Worm (Caenorhabditis elegans) whole organism, midembryonic: ENCODE results near the gene ttr-9.

Source experiments
- T22C8.4 ChIP-seq: fragments of 200-800 bp; sonication (Bioruptor generic); IDR thresholded peaks from 2 replicates; pipeline ENCODE4 v1.3.6; 2022; ENCODE audit warnings: missing genetic modification characterization, missing compliant biosample characterization
- cog-1 ChIP-seq: sonication (generic microtip); optimal IDR thresholded peaks from 2 replicates; lab custom pipeline; 2016; ENCODE audit warnings: missing genetic modification characterization, missing compliant biosample characterization
- flt-1 ChIP-seq: fragments of 200-800 bp; sonication (Bioruptor generic); IDR thresholded peaks from 2 replicates; pipeline ENCODE4 v1.3.6; 2022; ENCODE audit warnings: missing genetic modification characterization, missing compliant biosample characterization
- klf-2 ChIP-seq: fragments of 200-800 bp; sonication (Bioruptor generic); conservative IDR thresholded peaks from 2 replicates; pipeline ENCODE4 v1.3.6; 2022; ENCODE audit warnings: missing genetic modification reagents, missing genetic modification characterization, missing compliant biosample characterization
- med-1 ChIP-seq: sonication (generic microtip); optimal IDR thresholded peaks from 2 replicates; lab custom pipeline; 2017; ENCODE audit warnings: missing genetic modification characterization, mild to moderate bottlenecking, missing compliant biosample characterization, antibody characterized with exemption, missing genetic modification reagents; ENCODE audit not compliant: insufficient read depth
- ref-1 ChIP-seq: fragments of 200-800 bp; sonication (Bioruptor generic); conservative IDR thresholded peaks from 2 replicates; pipeline ENCODE4 v1.3.6; 2022; ENCODE audit warnings: missing genetic modification reagents, missing genetic modification characterization, missing compliant biosample characterization
- tab-1 ChIP-seq: fragments of 200-800 bp; sonication (Bioruptor generic); IDR thresholded peaks from 2 replicates; pipeline ENCODE4 v1.3.6; 2022; ENCODE audit warnings: missing genetic modification characterization, missing compliant biosample characterization
- ztf-23 ChIP-seq: fragments of 200-800 bp; sonication (Bioruptor generic); IDR thresholded peaks from 2 replicates; pipeline ENCODE4 v1.3.6; 2022; ENCODE audit warnings: missing genetic modification reagents, missing genetic modification characterization, missing compliant biosample characterization
- ztf-29 ChIP-seq: fragments of 200-800 bp; sonication (Bioruptor generic); IDR thresholded peaks from 2 replicates; pipeline ENCODE4 v1.3.6; 2022; ENCODE audit warnings: missing genetic modification reagents, missing genetic modification characterization, missing compliant biosample characterization

The ttr-9 gene

DNA sequence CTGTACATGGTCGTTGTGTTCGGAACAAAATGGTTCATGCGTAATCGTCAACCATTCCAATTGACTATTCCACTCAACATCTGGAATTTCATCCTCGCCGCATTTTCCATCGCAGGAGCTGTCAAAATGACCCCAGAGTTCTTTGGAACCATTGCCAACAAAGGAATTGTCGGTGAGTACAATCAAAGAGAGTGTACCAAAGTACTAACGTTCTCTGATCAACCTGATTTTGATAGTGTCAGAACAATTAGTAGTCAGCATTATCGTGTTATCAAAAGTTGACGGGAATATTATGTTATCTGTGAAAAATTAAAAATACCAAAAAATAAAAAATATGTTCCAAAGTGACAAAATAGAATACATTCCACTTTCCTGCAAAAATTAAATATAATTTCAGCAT, 20.9 kb upstream of the ttr-9 start:
- TF ChIP-seq tab-1 (no peak), flt-1 (GFP tag; lab: Robert Waterston, UW) (no peak), klf-2 (no peak), cog-1 (no peak), ztf-23 (no peak), ref-1 (GFP tag; lab: Robert Waterston, UW) (no peak), ztf-29 (GFP tag; lab: Robert Waterston, UW) (no peak), med-1 (no peak), T22C8.4 (GFP tag; lab: Robert Waterston, UW) (no peak)

DNA sequence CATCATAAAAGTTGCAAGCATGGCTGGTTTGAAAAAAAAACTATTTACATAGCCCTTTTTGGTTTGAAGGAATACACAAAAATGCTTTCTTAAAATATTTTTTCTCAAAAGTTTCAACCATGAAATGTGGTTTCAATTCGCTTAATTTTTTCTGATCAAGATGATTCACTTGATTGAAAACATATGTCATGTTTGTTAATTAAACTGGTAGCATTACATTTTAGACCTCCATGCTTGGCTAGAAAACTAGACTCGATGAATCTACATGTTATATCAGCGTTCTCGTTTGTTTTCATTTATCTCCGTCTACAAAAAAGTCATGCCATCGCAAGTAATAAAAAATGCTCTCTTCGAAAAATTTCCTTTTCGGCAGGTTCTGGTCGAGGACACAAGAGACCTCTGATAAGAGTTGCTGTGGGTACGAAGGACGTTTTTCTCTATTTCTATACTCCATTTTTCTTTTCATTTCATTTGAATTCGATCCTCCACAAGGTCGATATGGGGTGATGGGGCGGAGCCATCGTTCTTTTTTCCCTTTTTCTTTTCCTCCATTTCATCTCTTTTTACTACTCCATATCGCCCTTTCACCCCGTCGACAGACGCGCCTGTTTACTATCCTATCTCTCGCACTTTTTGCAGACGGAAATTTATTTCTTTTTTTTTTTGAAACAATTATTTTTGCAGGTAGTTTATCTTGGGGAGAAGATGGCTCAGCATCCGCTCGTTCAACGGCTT, 19.7 kb upstream of the ttr-9 start, which contains the start of gene elo-1:
elo-1 (plus strand) TSS at position 685 of the 735 bp plus-strand sequence.
- TF ChIP-seq med-1 (no peak), ztf-29 (GFP tag; lab: Robert Waterston, UW) (no peak), tab-1 (no peak), ref-1 (GFP tag; lab: Robert Waterston, UW) (no peak), flt-1 (GFP tag; lab: Robert Waterston, UW) (no peak), T22C8.4 (GFP tag; lab: Robert Waterston, UW) (no peak), ztf-23 (no peak), klf-2 (no peak), cog-1 (no peak)

DNA sequence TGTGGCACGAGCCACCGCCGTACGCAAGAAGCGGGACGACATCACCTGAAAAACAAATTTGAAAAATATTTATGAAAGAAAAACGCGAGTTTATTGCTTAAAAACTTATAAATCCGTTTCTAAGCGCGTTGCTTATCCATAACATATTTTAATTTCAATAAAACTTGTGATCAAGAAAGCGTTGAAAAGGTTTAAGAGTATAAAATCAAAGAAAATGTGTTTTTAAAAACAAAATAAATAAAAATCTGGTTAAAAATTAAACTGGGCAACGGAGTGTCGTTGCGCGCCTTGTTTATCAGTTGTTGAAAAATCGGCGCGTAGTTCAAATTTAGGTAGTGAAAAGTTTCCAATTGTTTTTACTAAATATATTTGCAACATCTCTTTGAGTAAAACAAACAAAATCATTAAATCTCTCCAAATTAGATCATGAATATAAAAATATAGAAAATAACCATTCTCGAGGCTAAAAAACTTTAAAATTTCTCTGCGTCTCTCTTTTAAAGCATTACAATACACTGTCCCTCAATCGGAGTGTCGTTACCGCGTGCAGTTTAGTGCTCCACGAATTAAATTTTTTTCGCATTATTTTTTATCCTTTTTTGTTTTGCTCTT, 18.8 kb upstream of the ttr-9 start, which contains the start of gene ndua-5:
ndua-5 (minus strand) TSS at position 51 of the 612 bp plus-strand sequence.
- no peak for TF ChIP-seq med-1
- no peak for TF ChIP-seq ztf-23
- no peak for TF ChIP-seq ztf-29 (GFP tag; lab: Robert Waterston, UW)
- TF ChIP-seq klf-2 = no peak
- TF ChIP-seq cog-1 = no peak
- no peak for TF ChIP-seq T22C8.4 (GFP tag; lab: Robert Waterston, UW)
- TF ChIP-seq ref-1 (GFP tag; lab: Robert Waterston, UW) = no peak
- no peak for TF ChIP-seq tab-1
- no peak for TF ChIP-seq flt-1 (GFP tag; lab: Robert Waterston, UW)

DNA sequence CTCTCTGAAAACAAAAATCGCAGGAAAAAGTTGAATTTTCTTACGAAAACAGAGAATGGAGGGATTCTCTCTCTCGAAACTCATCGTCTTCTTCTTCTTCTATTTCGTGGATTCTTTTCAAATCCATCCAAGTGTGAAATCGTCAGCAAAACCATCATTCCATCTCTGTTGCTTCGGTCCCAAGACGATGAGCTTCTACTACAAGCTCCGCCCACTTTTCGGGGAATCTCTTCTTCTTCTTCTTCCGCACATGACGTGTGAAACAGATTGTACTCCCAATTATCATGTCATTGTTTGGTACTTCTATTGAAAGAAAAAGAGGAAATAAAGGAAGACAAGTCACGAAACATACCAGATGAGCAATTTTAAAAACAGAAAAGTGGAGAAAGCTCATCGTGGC, 17.0 kb upstream of the ttr-9 start:
- TF ChIP-seq klf-2 (no peak), ref-1 (GFP tag; lab: Robert Waterston, UW) (no peak), tab-1 (no peak), ztf-23 (no peak), med-1 (no peak), ztf-29 (GFP tag; lab: Robert Waterston, UW) (no peak), T22C8.4 (GFP tag; lab: Robert Waterston, UW) (no peak), flt-1 (GFP tag; lab: Robert Waterston, UW) (no peak), cog-1 (no peak)

DNA sequence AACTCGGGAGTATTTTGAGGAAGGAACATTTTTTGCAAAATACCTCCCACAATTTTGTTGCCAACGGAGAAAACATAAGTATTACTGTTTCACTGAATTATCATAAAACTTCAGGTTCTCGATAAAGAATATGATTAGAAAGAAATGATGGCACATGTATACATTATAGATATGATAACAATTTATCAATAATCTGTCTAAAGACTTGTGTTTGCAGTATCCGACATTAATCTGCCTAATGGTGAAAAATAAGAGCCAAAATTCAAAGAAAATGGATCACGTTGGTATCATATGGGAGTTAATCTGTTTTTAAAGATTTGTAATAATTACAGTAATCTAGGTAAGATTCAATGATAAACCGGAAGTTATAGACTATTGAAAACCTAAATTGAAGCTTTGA, 14.5 kb upstream of the ttr-9 start:
- TF ChIP-seq ref-1 (GFP tag; lab: Robert Waterston, UW) (no peak), klf-2 (no peak), flt-1 (GFP tag; lab: Robert Waterston, UW) (no peak), ztf-23 (no peak), tab-1 (no peak), ztf-29 (GFP tag; lab: Robert Waterston, UW) (no peak), med-1 (no peak), cog-1 (no peak), T22C8.4 (GFP tag; lab: Robert Waterston, UW) (no peak)

DNA sequence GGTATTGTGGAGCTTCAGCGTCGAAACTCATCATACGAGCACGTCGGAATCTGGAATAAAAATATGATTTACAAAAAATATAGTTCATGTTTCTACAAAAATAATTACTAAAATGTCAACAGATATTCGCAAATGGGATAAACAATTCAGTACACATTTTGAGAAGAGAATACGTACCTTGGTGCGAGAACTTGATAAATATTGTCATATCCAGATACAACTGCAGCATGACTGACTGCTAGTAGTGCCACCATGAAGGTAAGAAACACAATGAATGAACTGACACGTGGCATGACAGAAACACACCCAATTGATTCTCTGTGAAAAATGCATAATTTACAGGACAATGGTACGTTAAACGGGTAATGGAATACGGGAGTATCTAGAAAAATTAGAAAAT, 12.5 kb upstream of the ttr-9 start, which contains the start of gene nlp-35:
nlp-35 (minus strand) TSS at position 319 of the 400 bp plus-strand sequence.
- TF ChIP-seq klf-2 (no peak), ztf-23 (no peak), cog-1 (no peak), ref-1 (GFP tag; lab: Robert Waterston, UW) (no peak), ztf-29 (GFP tag; lab: Robert Waterston, UW) (no peak), T22C8.4 (GFP tag; lab: Robert Waterston, UW) (no peak), tab-1 (no peak), med-1 (no peak), flt-1 (GFP tag; lab: Robert Waterston, UW) (no peak)

DNA sequence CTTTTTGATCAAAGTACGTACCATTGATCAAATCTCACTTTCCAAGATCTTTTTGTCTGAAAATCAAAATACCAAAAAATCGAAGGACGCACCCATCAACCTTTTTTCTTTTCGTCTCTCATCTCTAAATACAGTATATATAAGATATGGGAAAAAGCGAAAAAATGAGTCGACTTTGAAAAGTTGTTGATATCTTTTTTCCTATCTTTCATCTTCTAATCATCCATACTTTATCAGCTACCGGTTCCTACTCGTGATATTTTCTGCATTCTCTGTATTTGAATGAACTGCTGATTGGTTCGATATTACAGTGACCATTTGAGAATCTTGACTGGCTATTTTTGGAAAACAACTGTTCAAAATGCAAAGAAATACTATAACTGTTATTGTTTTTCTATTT, 10.7 kb upstream of the ttr-9 start, which contains the start of gene C33A12.19:
C33A12.19 (plus strand) TSS at position 169 of the 400 bp plus-strand sequence.
- no peak for TF ChIP-seq klf-2
- no peak for TF ChIP-seq ztf-23
- no peak for TF ChIP-seq ztf-29 (GFP tag; lab: Robert Waterston, UW)
- TF ChIP-seq ref-1 (GFP tag; lab: Robert Waterston, UW) = no peak
- no peak for TF ChIP-seq med-1
- TF ChIP-seq tab-1 = no peak
- TF ChIP-seq T22C8.4 (GFP tag; lab: Robert Waterston, UW) = no peak
- no peak for TF ChIP-seq cog-1

DNA sequence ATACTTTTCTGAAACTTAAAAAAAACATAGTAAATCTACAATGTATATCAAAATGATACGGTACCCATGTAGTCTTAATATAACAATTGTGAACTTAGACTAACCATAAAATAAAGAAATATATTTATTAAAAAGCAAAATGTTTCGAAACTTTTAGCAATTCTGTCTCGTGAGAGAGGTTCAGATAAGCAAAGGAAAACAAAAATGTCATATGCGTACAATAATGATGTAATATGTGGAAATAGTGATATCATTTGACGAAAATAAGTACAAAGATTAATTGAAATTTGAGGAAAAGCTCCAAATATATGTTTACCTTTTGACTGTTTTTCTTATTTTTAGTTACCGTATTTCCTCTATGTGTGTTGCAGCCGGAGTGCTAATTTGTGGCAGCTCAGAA, 8.0 kb upstream of the ttr-9 start:
- no peak for TF ChIP-seq ref-1 (GFP tag; lab: Robert Waterston, UW)
- no peak for TF ChIP-seq ztf-23
- no peak for TF ChIP-seq flt-1 (GFP tag; lab: Robert Waterston, UW)
- no peak for TF ChIP-seq ztf-29 (GFP tag; lab: Robert Waterston, UW)
- TF ChIP-seq cog-1 = no peak
- TF ChIP-seq klf-2 = no peak
- TF ChIP-seq tab-1 = no peak
- TF ChIP-seq med-1 = no peak
- TF ChIP-seq T22C8.4 (GFP tag; lab: Robert Waterston, UW) = no peak

DNA sequence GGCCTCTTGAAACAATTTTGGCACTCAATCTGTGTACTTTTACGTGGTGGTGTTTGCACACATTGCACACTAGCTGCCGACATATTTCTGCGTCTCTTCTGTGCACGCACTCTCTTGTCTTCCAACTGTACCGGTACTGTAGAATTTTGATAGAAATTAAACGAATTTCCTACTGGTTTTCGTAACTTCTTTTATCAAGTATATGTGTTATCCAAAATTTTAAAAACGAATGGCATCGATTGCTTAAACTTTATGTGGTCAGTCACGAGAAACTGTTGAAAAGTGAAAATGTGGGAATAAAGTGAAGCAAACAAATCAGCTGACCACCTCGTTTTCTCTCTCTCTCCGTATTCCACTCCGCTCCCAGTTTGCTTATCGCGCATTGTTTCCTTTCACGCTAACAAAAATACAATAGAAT, 7.2 kb upstream of the ttr-9 start:
- no peak for TF ChIP-seq tab-1
- TF ChIP-seq flt-1 (GFP tag; lab: Robert Waterston, UW) = no peak
- TF ChIP-seq cog-1 = no peak
- no peak for TF ChIP-seq T22C8.4 (GFP tag; lab: Robert Waterston, UW)

DNA sequence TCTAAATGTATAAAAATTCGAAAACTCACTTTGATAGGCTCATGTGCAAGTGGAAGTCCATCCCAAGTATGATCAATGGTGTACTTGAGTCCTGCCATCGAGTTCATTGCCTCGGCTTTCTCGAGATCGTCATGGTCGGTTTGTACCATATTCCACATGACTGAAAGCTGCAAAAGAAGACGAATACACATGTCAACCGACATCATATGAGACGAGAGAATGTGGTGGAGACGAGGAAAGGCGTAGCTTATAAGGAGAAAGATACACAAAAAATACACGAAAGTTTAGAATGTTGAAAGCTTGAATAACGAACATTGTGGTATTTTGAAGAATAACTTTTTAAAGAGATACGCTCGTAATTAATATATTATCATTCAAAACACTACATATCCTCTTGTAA, 6.7 kb upstream of the ttr-9 start, which contains the start of gene C33A12.3:
C33A12.3 (minus strand) TSS at position 167 of the 400 bp plus-strand sequence.
- no peak for TF ChIP-seq med-1
- no peak for TF ChIP-seq ztf-23
